Worm (Caenorhabditis elegans) whole organism, L2 larva: ENCODE data around the gene W09D6.1.

Experiments
- ZK546.5 ChIP-seq: sonication (generic microtip); optimal IDR thresholded peaks from 2 replicates; lab custom pipeline; 2017; ENCODE audit warnings: missing biosample characterization, missing genetic modification characterization
- aly-2 ChIP-seq: fragments of 150-350 bp; optimal IDR thresholded peaks from 2 replicates; lab custom pipeline; 2014; ENCODE audit warnings: missing biosample characterization, missing genetic modification characterization
- ama-1 ChIP-seq: fragments of 150-350 bp; optimal IDR thresholded peaks from 2 replicates; lab custom pipeline; 2018; ENCODE audit warnings: inconsistent platforms
- blmp-1 ChIP-seq: sonication (generic microtip); optimal IDR thresholded peaks from 2 replicates; lab custom pipeline; 2017; ENCODE audit warnings: missing genetic modification characterization, mild to moderate bottlenecking, missing compliant biosample characterization, antibody characterized with exemption, moderate library complexity; ENCODE audit not compliant: insufficient read depth
- lin-39 ChIP-seq: fragments of 150-350 bp; optimal IDR thresholded peaks from 2 replicates; lab custom pipeline; 2014; ENCODE audit warnings: missing biosample characterization, missing genetic modification reagents, missing genetic modification characterization
- mdl-1 ChIP-seq, 2 experiments: fragments of 150-350 bp in 1 of 2; sonication (generic microtip) in 1 of 2; optimal IDR thresholded peaks; 2 replicates each; lab custom pipeline; 2017; ENCODE audit warnings: missing biosample characterization in 2 of 2, missing genetic modification characterization in 2 of 2
- nhr-11 ChIP-seq: fragments of 150-350 bp; optimal IDR thresholded peaks from 2 replicates; lab custom pipeline; 2014; ENCODE audit warnings: missing biosample characterization, missing genetic modification characterization
- nhr-21 ChIP-seq: fragments of 150-350 bp; optimal IDR thresholded peaks from 2 replicates; lab custom pipeline; 2014; ENCODE audit warnings: missing biosample characterization, missing genetic modification characterization
- nhr-23 ChIP-seq: fragments of 150-350 bp; optimal IDR thresholded peaks from 2 replicates; lab custom pipeline; 2014; ENCODE audit warnings: missing biosample characterization, missing genetic modification reagents, missing genetic modification characterization
- snpc-4 ChIP-seq: fragments of 150-350 bp; optimal IDR thresholded peaks from 2 replicates; lab custom pipeline; 2014; ENCODE audit warnings: missing biosample characterization, missing genetic modification characterization
- unc-62 ChIP-seq: fragments of 150-350 bp; optimal IDR thresholded peaks from 2 replicates; lab custom pipeline; 2014; ENCODE audit warnings: missing biosample characterization, missing genetic modification reagents, missing genetic modification characterization
- zag-1 ChIP-seq: fragments of 150-350 bp; optimal IDR thresholded peaks from 2 replicates; lab custom pipeline; 2014; ENCODE audit warnings: missing biosample characterization, missing genetic modification characterization

DNA sequence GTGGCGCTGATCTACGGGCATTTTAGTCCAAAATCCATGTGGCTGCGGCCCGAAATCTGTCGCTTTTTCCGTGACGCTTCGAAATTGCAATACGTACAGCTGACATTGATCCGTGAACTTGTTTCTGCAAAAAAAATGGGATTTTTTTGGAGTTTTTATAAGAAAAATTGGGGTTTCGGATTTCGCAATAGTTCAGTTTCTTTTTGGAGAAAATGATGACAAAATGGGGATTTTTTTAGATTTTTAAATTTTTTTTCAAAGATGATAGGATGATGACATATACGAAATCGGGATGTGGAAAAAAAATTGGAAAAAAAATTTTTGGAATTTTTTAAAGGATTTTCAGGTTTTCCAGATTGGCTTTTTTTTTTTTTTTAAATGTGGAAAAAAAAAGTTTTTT lies 32.6 kb downstream of the W09D6.1 start:
- no peak for TF ChIP-seq ZK546.5 (tag; lab: Kevin White, UChicago)
- TF ChIP-seq nhr-11 (tag; lab: Kevin White, UChicago): no peak
- no peak for TF ChIP-seq mdl-1 (tag; optimal IDR thresholded peaks at IDR 0.05; lab: Kevin White, UChicago)
- no peak for TF ChIP-seq unc-62 (GFP tag; lab: Kevin White, UChicago)
- no peak for TF ChIP-seq blmp-1
- no peak for TF ChIP-seq nhr-21 (tag; lab: Kevin White, UChicago)
- TF ChIP-seq nhr-23: no peak
- TF ChIP-seq zag-1 (tag; lab: Kevin White, UChicago): no peak
- TF ChIP-seq ama-1 (lab: Kevin White, UChicago): no peak
- no peak for TF ChIP-seq aly-2 (tag; lab: Kevin White, UChicago)
- no peak for TF ChIP-seq lin-39 (tag; lab: Kevin White, UChicago)
- TF ChIP-seq snpc-4: no peak
